Worm (Caenorhabditis elegans) whole organism, L4/young adult: ENCODE data around the gene Y53G8AL.3.

ENCODE experiments used
- dao-5 ChIP-seq: sonication (generic microtip); optimal IDR thresholded peaks from 2 replicates; lab custom pipeline; 2016; ENCODE audit warnings: missing genotype, missing genetic modification characterization, moderate library complexity, missing compliant biosample characterization
- him-1 ChIP-seq: sonication (generic microtip); optimal IDR thresholded peaks from 2 replicates; lab custom pipeline; 2016; ENCODE audit warnings: missing genotype, missing genetic modification reagents, missing genetic modification characterization, missing compliant biosample characterization

DNA sequence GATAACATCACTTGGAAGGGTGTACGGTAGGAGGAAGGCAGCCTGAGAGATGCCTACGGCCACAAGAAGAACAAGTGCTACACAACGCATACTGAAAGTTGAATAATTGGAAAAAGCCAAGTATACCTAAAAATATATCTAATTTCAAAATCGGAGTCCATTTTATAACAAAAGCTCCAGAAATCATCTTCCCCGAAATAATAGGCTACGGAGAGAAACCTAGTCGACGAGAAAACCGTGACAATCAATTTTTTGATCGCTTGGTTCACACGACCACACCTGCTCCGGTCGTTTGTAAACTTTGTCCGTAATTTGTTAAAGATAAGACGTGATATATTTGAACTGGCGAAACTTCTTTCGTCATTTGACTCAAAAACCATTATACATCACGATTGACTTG is 5.4 kb upstream of the Y53G8AL.3 start, which contains the start of gene nspg-7.2:
- TF ChIP-seq dao-5 (tag; lab: Kevin White, UChicago) (no peak), him-1 (tag; lab: Kevin White, UChicago) (no peak)
